In genomic region chrIII:3488224-3488623, ce11 we compare ENCODE assay signal across 3 worm cellular contexts.
TF ChIP-seq lines count a peak whose summit lies in the region.

C34C12.7 (minus strand) TSS chrIII:3488341.

TF ChIP-seq in whole organism, L1 larva, 84 proteins besides CTCF, POLR2A, EP300 and RAD21:
- TF ChIP-seq lin-35 (GFP tag; optimal IDR thresholded peaks at IDR 0.05; lab: Kevin White, UChicago) (peak in 1 of 2 experiments; percentile 35), unc-130 (tag; optimal IDR thresholded peaks at IDR 0.05; lab: Kevin White, UChicago) (no peak), aha-1 (tag; optimal IDR thresholded peaks at IDR 0.05; lab: Kevin White, UChicago) (no peak), efl-3 (GFP tag; optimal IDR thresholded peaks at IDR 0.05; lab: Kevin White, UChicago) (no peak), efl-1 (optimal IDR thresholded peaks at IDR 0.05; lab: Kevin White, UChicago) (no peak), efl-1 (GFP tag; optimal IDR thresholded peaks at IDR 0.05 in 1 of 2; lab: Kevin White, UChicago) (peak; percentile 50 to 91), mep-1 (tag; optimal IDR thresholded peaks at IDR 0.05; lab: Kevin White, UChicago) (no peak), lin-39 (tag; optimal IDR thresholded peaks at IDR 0.05; lab: Kevin White, UChicago) (no peak), ama-1 (optimal IDR thresholded peaks at IDR 0.05; lab: Kevin White, UChicago) (no peak), lin-15B (tag; optimal IDR thresholded peaks at IDR 0.05; lab: Kevin White, UChicago) (no peak), sup-37 (GFP tag; optimal IDR thresholded peaks at IDR 0.05; lab: Kevin White, UChicago) (no peak), nhr-71 (tag; optimal IDR thresholded peaks at IDR 0.05; lab: Kevin White, UChicago) (no peak), grh-1 (GFP tag; IDR thresholded peaks at IDR 0.05; lab: Robert Waterston, UW) (no peak), nhr-11 (tag; optimal IDR thresholded peaks at IDR 0.05; lab: Kevin White, UChicago) (no peak), dpl-1 (GFP tag; optimal IDR thresholded peaks at IDR 0.05; lab: Kevin White, UChicago) (peak in 1 of 3 experiments; percentile 10), fkh-8 (tag; optimal IDR thresholded peaks at IDR 0.05; lab: Kevin White, UChicago) (no peak), fos-1 (tag; optimal IDR thresholded peaks at IDR 0.05; lab: Kevin White, UChicago) (no peak), irx-1 (tag; optimal IDR thresholded peaks at IDR 0.05; lab: Kevin White, UChicago) (no peak), skn-1 (tag; optimal IDR thresholded peaks at IDR 0.05; lab: Kevin White, UChicago) (no peak), rnt-1 (tag; optimal IDR thresholded peaks at IDR 0.05; lab: Kevin White, UChicago) (no peak), alr-1 (tag; optimal IDR thresholded peaks at IDR 0.05; lab: Kevin White, UChicago; ENCODE audit: borderline replicate concordance) (no peak), nhr-19 (GFP tag; conservative IDR thresholded peaks at IDR 0.05; lab: Robert Waterston, UW) (no peak), tlp-1 (tag; optimal IDR thresholded peaks at IDR 0.05; lab: Kevin White, UChicago) (no peak), hlh-4 (tag; optimal IDR thresholded peaks at IDR 0.05; lab: Kevin White, UChicago) (no peak)
TF ChIP-seq in whole organism, L1 larva: peak in this region for 3.

TF ChIP-seq in whole organism, L4 larva, 104 proteins besides CTCF, POLR2A, EP300 and RAD21:
- TF ChIP-seq nhr-28 (tag; optimal IDR thresholded peaks at IDR 0.05; lab: Kevin White, UChicago) (peak; percentile 13), lin-29 (GFP tag; IDR thresholded peaks at IDR 0.05; lab: Robert Waterston, UW) (no peak), dmd-6 (GFP tag; IDR thresholded peaks at IDR 0.05; lab: Robert Waterston, UW) (no peak), T20F7.1 (GFP tag; optimal IDR thresholded peaks at IDR 0.05; lab: Kevin White, UChicago) (no peak)

TF ChIP-seq in whole organism, young adult, 124 proteins besides CTCF, POLR2A, EP300 and RAD21:
- TF ChIP-seq hmg-1.2 (GFP tag; IDR thresholded peaks at IDR 0.05; lab: Robert Waterston, UW) (peak; percentile 65), madf-8 (GFP tag; conservative IDR thresholded peaks at IDR 0.05; lab: Robert Waterston, UW) (no peak)
